Fruit fly (Drosophila melanogaster): ENCODE data around the gene CG1764.

The CG1764 gene

DNA sequence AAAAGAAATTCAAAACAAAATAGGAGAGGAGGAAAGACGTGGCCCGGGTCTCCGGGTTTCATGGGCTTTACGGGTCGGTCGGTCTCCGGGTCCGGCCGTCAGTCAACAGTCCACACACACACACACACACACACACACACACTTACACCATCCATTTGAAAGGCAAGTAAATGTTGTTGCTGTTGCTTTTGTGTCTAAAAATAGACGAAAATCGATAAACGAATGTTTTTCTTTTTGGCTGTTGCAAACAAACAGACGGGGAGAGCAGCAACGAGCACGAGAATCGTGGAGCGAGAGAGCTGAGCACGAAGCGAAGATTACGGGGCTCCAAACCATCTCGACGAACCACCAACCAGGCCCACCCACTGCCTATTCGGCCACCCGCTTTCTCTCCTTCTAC lies 22.0 kb downstream of the CG1764 start:
- TF ChIP-seq EcR (GFP tag; optimal IDR thresholded peaks at IDR 0.05) (no peak), rn (GFP tag; IDR thresholded peaks at IDR 0.05) (no peak), CG14655 (GFP tag; optimal IDR thresholded peaks at IDR 0.05) (no peak), CG8159 (tag; optimal IDR thresholded peaks at IDR 0.05) (no peak), Pif1B (GFP tag; optimal IDR thresholded peaks at IDR 0.05) (no peak), CG15710 (tag; optimal IDR thresholded peaks at IDR 0.05) (no peak), CG8301 (tag; optimal IDR thresholded peaks at IDR 0.05) (no peak), gl (tag; optimal IDR thresholded peaks at IDR 0.05) (no peak), CG34367 (tag; optimal IDR thresholded peaks at IDR 0.05) (no peak), CG17806 (tag; optimal IDR thresholded peaks at IDR 0.05) (no peak), CG12605 (GFP tag; IDR thresholded peaks at IDR 0.05) (no peak), Pif1A (GFP tag; optimal IDR thresholded peaks at IDR 0.05) (no peak), D1 (tag; optimal IDR thresholded peaks at IDR 0.05) (no peak), CG4496 (GFP tag; IDR thresholded peaks at IDR 0.05) (no peak), CG32121 (GFP tag; IDR thresholded peaks at IDR 0.05) (no peak)

DNA sequence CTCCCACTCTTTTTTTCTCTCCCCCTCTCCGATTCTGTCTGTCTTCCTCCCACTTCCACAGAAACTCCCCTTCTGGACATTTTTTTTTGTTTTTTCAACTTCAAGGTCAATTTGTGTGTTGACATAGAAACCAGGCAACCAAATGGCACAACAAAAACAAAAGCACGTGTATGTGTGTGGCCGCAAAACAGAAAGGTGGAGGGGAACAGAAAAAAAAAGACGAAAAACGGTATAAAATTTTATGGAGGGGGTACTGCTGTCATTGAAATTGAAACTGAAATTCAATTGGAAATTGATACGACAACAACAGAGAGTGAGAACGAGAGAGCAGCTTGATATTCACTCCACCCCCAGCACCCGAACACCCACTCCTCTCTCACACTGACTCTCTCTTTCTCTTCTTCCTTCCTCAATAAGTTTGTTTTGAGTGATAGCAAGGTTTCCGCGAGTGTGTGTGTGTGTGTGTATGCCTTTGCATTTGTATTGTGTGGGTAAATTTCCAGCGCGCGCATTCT lies 23.7 kb downstream of the CG1764 start:
- TF ChIP-seq gl (tag; optimal IDR thresholded peaks at IDR 0.05) (no peak), CG13204 (GFP tag; optimal IDR thresholded peaks at IDR 0.05) (no peak), CG15710 (tag; optimal IDR thresholded peaks at IDR 0.05) (no peak), Ets98B (GFP tag; IDR thresholded peaks at IDR 0.05) (no peak), CG8301 (tag; optimal IDR thresholded peaks at IDR 0.05) (no peak), CG14655 (GFP tag; optimal IDR thresholded peaks at IDR 0.05) (no peak), fd96Ca (GFP tag; IDR thresholded peaks at IDR 0.05) (no peak), CG8159 (tag; optimal IDR thresholded peaks at IDR 0.05) (no peak), Snoo (tag; optimal IDR thresholded peaks at IDR 0.05) (no peak), D1 (tag; optimal IDR thresholded peaks at IDR 0.05) (no peak), CG10348 (GFP tag; IDR thresholded peaks at IDR 0.05) (no peak), Pif1A (GFP tag; optimal IDR thresholded peaks at IDR 0.05) (no peak), CG9948 (tag; optimal IDR thresholded peaks at IDR 0.05) (no peak)

DNA sequence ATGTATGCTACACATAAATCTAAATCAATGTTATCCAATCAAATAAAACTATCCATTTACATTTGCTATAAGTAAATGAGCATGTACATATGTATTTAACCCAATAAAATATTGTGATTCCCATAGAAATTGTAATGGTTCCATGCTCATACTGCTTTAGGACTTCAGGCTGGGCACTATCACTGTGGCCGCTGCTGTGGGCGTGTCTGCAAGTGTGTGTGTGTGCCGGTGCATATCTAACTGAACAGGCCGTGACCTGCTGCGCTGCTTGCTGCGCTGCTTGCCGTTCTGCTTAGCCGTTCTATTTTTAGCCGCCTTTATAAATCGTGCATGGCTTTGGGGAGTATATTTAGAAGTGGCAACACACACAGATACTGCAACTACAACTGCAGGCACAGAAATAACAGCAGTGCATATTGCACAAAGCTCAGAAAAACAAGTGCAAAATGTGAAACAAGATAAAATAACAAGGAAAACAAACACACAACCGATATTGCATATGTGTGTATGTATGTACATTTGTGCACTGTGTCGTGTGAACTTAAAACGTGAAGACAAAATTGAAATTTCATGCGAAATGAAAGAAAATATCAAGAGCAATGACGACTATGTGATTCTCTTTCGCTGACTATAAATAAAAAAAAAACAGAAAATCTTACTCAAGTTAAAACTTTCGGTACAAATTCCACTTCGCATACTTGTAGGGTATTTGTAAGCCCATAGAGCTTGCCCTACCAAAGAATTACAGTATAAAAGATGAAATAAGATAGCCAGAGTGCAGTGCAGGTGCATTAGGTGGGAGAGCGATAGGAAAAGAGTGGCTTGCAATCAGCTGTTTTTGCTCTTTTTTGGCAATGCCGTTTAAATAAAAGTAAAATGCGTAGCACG lies 24.4 kb downstream of the CG1764 start:
- TF ChIP-seq gl (tag; optimal IDR thresholded peaks at IDR 0.05) (no peak), D1 (tag; optimal IDR thresholded peaks at IDR 0.05) (no peak), CG17806 (tag; optimal IDR thresholded peaks at IDR 0.05) (peak; percentile 55), CG32121 (GFP tag; IDR thresholded peaks at IDR 0.05) (peak; percentile 51), EcR (GFP tag; optimal IDR thresholded peaks at IDR 0.05) (peak; percentile 7), Ets98B (GFP tag; IDR thresholded peaks at IDR 0.05) (no peak; the same call in none of the 2 replicates), CG14655 (GFP tag; optimal IDR thresholded peaks at IDR 0.05) (peak; percentile 46), fd96Ca (GFP tag; IDR thresholded peaks at IDR 0.05) (peak; percentile 74), CG4496 (GFP tag; IDR thresholded peaks at IDR 0.05) (peak; percentile 75), CG12605 (GFP tag; IDR thresholded peaks at IDR 0.05) (no peak; the same call in 1 of the 2 replicates), Pif1B (GFP tag; optimal IDR thresholded peaks at IDR 0.05) (peak; percentile 67), Pif1A (GFP tag; optimal IDR thresholded peaks at IDR 0.05) (peak; percentile 22), CG15710 (tag; optimal IDR thresholded peaks at IDR 0.05) (peak; percentile 14), CG9948 (tag; optimal IDR thresholded peaks at IDR 0.05) (peak; percentile 31), CG10348 (GFP tag; IDR thresholded peaks at IDR 0.05) (no peak), rn (GFP tag; IDR thresholded peaks at IDR 0.05) (peak; percentile 38; the same call in 1 of the 2 replicates), Snoo (tag; optimal IDR thresholded peaks at IDR 0.05) (peak; percentile 61), CG34367 (tag; optimal IDR thresholded peaks at IDR 0.05) (peak; percentile 21), CG8301 (tag; optimal IDR thresholded peaks at IDR 0.05) (peak; percentile 44), CG8159 (tag; optimal IDR thresholded peaks at IDR 0.05) (peak; percentile 59)

DNA sequence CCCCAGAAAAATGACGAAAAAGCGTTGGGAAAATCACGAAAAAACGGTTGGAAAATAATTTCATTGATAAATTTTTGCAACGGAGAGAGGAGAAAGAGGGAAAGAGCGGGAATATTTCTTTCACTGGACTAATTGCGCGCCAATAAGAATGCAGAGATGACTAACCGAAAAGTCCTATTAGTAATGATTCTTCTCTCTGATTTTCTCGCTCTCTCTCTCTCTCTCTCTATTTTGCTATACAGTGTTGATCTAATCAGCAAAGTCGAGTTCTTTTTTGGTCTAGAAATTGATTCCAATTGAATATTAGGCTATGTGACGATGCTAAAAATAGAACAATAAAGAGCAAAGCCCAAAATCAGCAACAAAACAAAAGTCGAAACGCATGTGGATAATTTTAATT lies 25.1 kb downstream of the CG1764 start:
- TF ChIP-seq fd96Ca (GFP tag; IDR thresholded peaks at IDR 0.05) (no peak), CG9948 (tag; optimal IDR thresholded peaks at IDR 0.05) (no peak), CG10348 (GFP tag; IDR thresholded peaks at IDR 0.05) (no peak), CG8159 (tag; optimal IDR thresholded peaks at IDR 0.05) (no peak), Pif1B (GFP tag; optimal IDR thresholded peaks at IDR 0.05) (no peak), CG12605 (GFP tag; IDR thresholded peaks at IDR 0.05) (no peak), CG15710 (tag; optimal IDR thresholded peaks at IDR 0.05) (no peak), Pif1A (GFP tag; optimal IDR thresholded peaks at IDR 0.05) (no peak), Ets98B (GFP tag; IDR thresholded peaks at IDR 0.05) (no peak)

DNA sequence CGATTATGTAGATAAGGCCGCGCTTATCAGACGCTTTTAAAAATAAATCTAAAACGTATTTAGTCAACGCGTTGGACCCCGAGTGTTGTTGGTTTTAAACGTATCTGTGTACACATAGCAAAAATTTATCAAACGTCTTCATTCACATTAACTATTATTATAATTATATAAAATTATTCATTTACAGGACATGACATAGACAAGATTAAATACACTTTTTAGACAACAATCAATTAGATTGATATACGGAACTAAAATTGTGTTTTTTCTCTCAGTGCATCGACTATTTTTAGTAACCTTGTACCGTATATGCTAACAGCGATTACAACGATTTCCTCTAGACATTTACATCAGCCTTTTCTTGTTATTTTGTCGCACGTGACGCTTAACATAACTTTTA lies 25.5 kb downstream of the CG1764 start:
- TF ChIP-seq CG8301 (tag; optimal IDR thresholded peaks at IDR 0.05) (peak; percentile 34), CG15710 (tag; optimal IDR thresholded peaks at IDR 0.05) (peak; percentile 54), CG32121 (GFP tag; IDR thresholded peaks at IDR 0.05) (peak; percentile 43), fd96Ca (GFP tag; IDR thresholded peaks at IDR 0.05) (no peak), Pif1B (GFP tag; optimal IDR thresholded peaks at IDR 0.05) (peak; percentile 29), CG34367 (tag; optimal IDR thresholded peaks at IDR 0.05) (peak; percentile 18), CG10348 (GFP tag; IDR thresholded peaks at IDR 0.05) (no peak), D1 (tag; optimal IDR thresholded peaks at IDR 0.05) (no peak), EcR (GFP tag; optimal IDR thresholded peaks at IDR 0.05) (no peak), CG9948 (tag; optimal IDR thresholded peaks at IDR 0.05) (peak; percentile 59), CG4496 (GFP tag; IDR thresholded peaks at IDR 0.05) (0 out of 3 replicates have a peak, but pooled peaks have one; percentile 47), CG17806 (tag; optimal IDR thresholded peaks at IDR 0.05) (peak; percentile 51), CG14655 (GFP tag; optimal IDR thresholded peaks at IDR 0.05) (peak; percentile 56), Snoo (tag; optimal IDR thresholded peaks at IDR 0.05) (peak; percentile 33), Pif1A (GFP tag; optimal IDR thresholded peaks at IDR 0.05) (no peak), gl (tag; optimal IDR thresholded peaks at IDR 0.05) (peak; percentile 30), CG12605 (GFP tag; IDR thresholded peaks at IDR 0.05) (peak; percentile 39; the same call in 1 of the 2 replicates), CG13204 (GFP tag; optimal IDR thresholded peaks at IDR 0.05) (no peak), rn (GFP tag; IDR thresholded peaks at IDR 0.05) (no peak), Ets98B (GFP tag; IDR thresholded peaks at IDR 0.05) (peak; percentile 18; the same call in 1 of the 2 replicates), CG8159 (tag; optimal IDR thresholded peaks at IDR 0.05) (peak; percentile 68)

Data from whole organism, pupa.